Fruit fly (Drosophila melanogaster): ENCODE data around the gene CG14377.

The CG14377 gene

dm6 chr3R:13366561-13367518 lies 30.8 kb upstream of the CG14377 start, which contains the start of gene Elp6 (continued):
- TF ChIP-seq CG42726 (GFP tag; IDR thresholded peaks at IDR 0.05; ENCODE audit: partially characterized antibody): no peak
- no peak for TF ChIP-seq Stat92E (GFP tag; optimal IDR thresholded peaks at IDR 0.05)
- TF ChIP-seq CG18619 (GFP tag; optimal IDR thresholded peaks at IDR 0.05): peak; percentile 81
- TF ChIP-seq kah (GFP tag; optimal IDR thresholded peaks at IDR 0.05): no peak
- TF ChIP-seq sqz (GFP tag; optimal IDR thresholded peaks at IDR 0.05): peak; percentile 2
- peak; percentile 3 for TF ChIP-seq Side (GFP tag; optimal IDR thresholded peaks at IDR 0.05)
- TF ChIP-seq CG14860 (GFP tag; IDR thresholded peaks at IDR 0.05; ENCODE audit: partially characterized antibody): no peak
- no peak for TF ChIP-seq CG6254 (GFP tag; optimal IDR thresholded peaks at IDR 0.05)
- peak; percentile 77 for TF ChIP-seq Oli (tag; optimal IDR thresholded peaks at IDR 0.05)
- no peak for TF ChIP-seq fru (optimal IDR thresholded peaks at IDR 0.05)

DNA sequence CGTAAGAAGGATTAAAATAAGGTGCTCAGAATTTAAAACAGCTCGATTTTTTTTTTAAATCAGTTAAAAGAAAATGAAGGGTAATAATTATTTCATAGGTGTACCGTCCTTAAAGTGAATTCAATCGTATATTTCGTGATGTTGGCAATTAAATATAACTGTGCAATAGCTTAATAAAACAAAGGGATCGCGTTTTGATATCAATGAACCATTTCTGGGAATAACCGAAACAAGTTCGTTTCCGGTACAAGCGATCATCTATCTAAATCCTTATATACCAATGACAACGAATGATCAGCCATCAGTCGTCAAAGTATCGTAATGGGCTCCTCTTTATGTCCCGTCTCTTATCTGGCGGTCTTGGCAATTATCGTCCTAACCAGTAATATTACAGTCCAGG lies 28.3 kb upstream of the CG14377 start, which contains the start of gene CheA87a:
TSS of gene CheA87a (plus strand) at position 301 of the 400 bp plus-strand sequence.
- TF ChIP-seq shn (GFP tag; optimal IDR thresholded peaks at IDR 0.05): no peak
- TF ChIP-seq bowl (GFP tag; IDR thresholded peaks at IDR 0.05): no peak
- no peak for TF ChIP-seq CG9215 (GFP tag; IDR thresholded peaks at IDR 0.05)
- TF ChIP-seq stwl (tag; optimal IDR thresholded peaks at IDR 0.05): no peak
- no peak for TF ChIP-seq gcm2 (GFP tag; optimal IDR thresholded peaks at IDR 0.05)

- no peak for TF ChIP-seq Ravus (GFP tag; IDR thresholded peaks at IDR 0.05)
- TF ChIP-seq gem (tag; optimal IDR thresholded peaks at IDR 0.05): peak; percentile 39
- 0 out of 2 replicates have a peak, but pooled peaks have one; percentile 22 for TF ChIP-seq CG10959 (GFP tag; IDR thresholded peaks at IDR 0.05)
- TF ChIP-seq fd96Cb (tag; optimal IDR thresholded peaks at IDR 0.05): no peak
- TF ChIP-seq row (GFP tag; IDR thresholded peaks at IDR 0.05): peak; percentile 38; the same call in 1 of the 3 replicates
- TF ChIP-seq exex (tag; optimal IDR thresholded peaks at IDR 0.05): peak; percentile 83
- TF ChIP-seq CG2678 (tag; optimal IDR thresholded peaks at IDR 0.05): peak; percentile 44
- TF ChIP-seq CG2120 (GFP tag; optimal IDR thresholded peaks at IDR 0.05): peak; percentile 24
- peak; percentile 50 for TF ChIP-seq grn (GFP tag; optimal IDR thresholded peaks at IDR 0.05)
- peak; percentile 3 for TF ChIP-seq Sox102F (GFP tag; optimal IDR thresholded peaks at IDR 0.05)
- peak; percentile 2 for TF ChIP-seq CG3281 (GFP tag; optimal IDR thresholded peaks at IDR 0.05)
- peak; percentile 42 for TF ChIP-seq D19B (GFP tag; optimal IDR thresholded peaks at IDR 0.05)
- no peak for TF ChIP-seq CG11560 (tag; IDR thresholded peaks at IDR 0.05)
- no peak for TF ChIP-seq Scr (GFP tag; IDR thresholded peaks at IDR 0.05; ENCODE audit: partially characterized antibody)
- TF ChIP-seq NC2α (GFP tag; optimal IDR thresholded peaks at IDR 0.05): no peak
- TF ChIP-seq Meics (GFP tag; optimal IDR thresholded peaks at IDR 0.05): peak; percentile 12
- TF ChIP-seq Dp (GFP tag; optimal IDR thresholded peaks at IDR 0.05): no peak
- TF ChIP-seq esg (GFP tag; conservative IDR thresholded peaks at IDR 0.05): no peak
- 0 out of 2 replicates have a peak, but pooled peaks have one; percentile 18 for TF ChIP-seq wdn (GFP tag; IDR thresholded peaks at IDR 0.05)
- peak; percentile 73 for TF ChIP-seq sug (tag; optimal IDR thresholded peaks at IDR 0.05)
- TF ChIP-seq CG18476 (GFP tag; optimal IDR thresholded peaks at IDR 0.05): no peak
- 0 out of 3 replicates have a peak, but pooled peaks have one; percentile 11 for TF ChIP-seq Dbx (GFP tag; IDR thresholded peaks at IDR 0.05)
- no peak for TF ChIP-seq CG15601 (tag; optimal IDR thresholded peaks at IDR 0.05)
- TF ChIP-seq CG18599 (GFP tag; optimal IDR thresholded peaks at IDR 0.05): peak; percentile 18
- TF ChIP-seq grau (tag; optimal IDR thresholded peaks at IDR 0.05): peak; percentile 8
- TF ChIP-seq her (GFP tag; optimal IDR thresholded peaks at IDR 0.05): no peak
- TF ChIP-seq CG11504 (tag; optimal IDR thresholded peaks at IDR 0.05): peak; percentile 95
- no peak for TF ChIP-seq CG6854 (GFP tag; optimal IDR thresholded peaks at IDR 0.05)
These were observed 25.6 kb upstream of the CG14377 start, which contains the start of the genes Lip3 and CG34309 for dm6 chr3R:13371840-13372680. Gene Lip3 (minus strand): TSS chr3R:13371904. Gene CG34309 (plus strand): TSS chr3R:13372630.
